Worm (Caenorhabditis elegans): ENCODE results near the gene F35B3.7.
A peak's percentile ranks its signal among the peaks of the same experiment; 100 is the strongest.

The F35B3.7 gene

DNA sequence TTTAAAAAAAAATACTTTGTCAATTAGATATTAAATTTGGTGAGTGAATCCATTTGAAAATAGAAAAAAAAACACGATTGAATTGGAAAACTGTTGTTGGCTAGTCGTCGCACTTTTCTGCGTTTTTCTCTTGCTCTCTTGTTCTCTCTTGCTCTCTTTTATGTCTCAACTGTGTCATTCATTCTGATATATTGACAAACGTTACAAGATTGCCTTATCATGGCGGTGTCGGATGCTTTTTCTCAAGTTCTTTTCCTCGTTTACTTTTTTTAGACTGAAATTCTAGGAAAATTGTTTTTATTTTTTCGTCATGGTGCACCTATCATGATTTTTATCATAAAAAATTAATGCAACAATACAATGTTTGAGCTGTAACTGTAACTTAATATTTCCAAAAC is 47.0 kb downstream of the F35B3.7 start:
- TF ChIP-seq nhr-237 (tag; optimal IDR thresholded peaks at IDR 0.05): no peak
- no peak for TF ChIP-seq hlh-1 (tag; optimal IDR thresholded peaks at IDR 0.05)
- TF ChIP-seq elt-1 (tag; optimal IDR thresholded peaks at IDR 0.05; ENCODE audit: borderline replicate concordance, insufficient read depth): no peak
- no peak for TF ChIP-seq blmp-1 (tag; optimal IDR thresholded peaks at IDR 0.05)
- TF ChIP-seq unc-39 (tag; optimal IDR thresholded peaks at IDR 0.05): no peak
- TF ChIP-seq sem-2 (GFP tag; optimal IDR thresholded peaks at IDR 0.05): no peak
- no peak for TF ChIP-seq drap-1 (GFP tag; optimal IDR thresholded peaks at IDR 0.05)
- no peak for TF ChIP-seq ztf-11 (tag; optimal IDR thresholded peaks at IDR 0.05)
- no peak for TF ChIP-seq nhr-2 (tag; optimal IDR thresholded peaks at IDR 0.05)
- no peak for TF ChIP-seq ceh-43 (GFP tag; optimal IDR thresholded peaks at IDR 0.05)
- TF ChIP-seq lsy-2 (tag; optimal IDR thresholded peaks at IDR 0.05): no peak
- TF ChIP-seq tbx-8 (GFP tag; optimal IDR thresholded peaks at IDR 0.05): no peak
- TF ChIP-seq sptf-1 (tag; optimal IDR thresholded peaks at IDR 0.05): no peak
- no peak for TF ChIP-seq mls-2 (tag; optimal IDR thresholded peaks at IDR 0.05)
- no peak for TF ChIP-seq zip-8 (tag; optimal IDR thresholded peaks at IDR 0.05)
- no peak for TF ChIP-seq ces-1 (GFP tag; optimal IDR thresholded peaks at IDR 0.05)
- no peak for TF ChIP-seq pha-4 (tag; optimal IDR thresholded peaks at IDR 0.05)
- TF ChIP-seq nhr-12 (tag; optimal IDR thresholded peaks at IDR 0.05): no peak
- no peak for TF ChIP-seq snpc-4 (tag; optimal IDR thresholded peaks at IDR 0.05)
- no peak for TF ChIP-seq bed-3 (GFP tag; optimal IDR thresholded peaks at IDR 0.05)

DNA sequence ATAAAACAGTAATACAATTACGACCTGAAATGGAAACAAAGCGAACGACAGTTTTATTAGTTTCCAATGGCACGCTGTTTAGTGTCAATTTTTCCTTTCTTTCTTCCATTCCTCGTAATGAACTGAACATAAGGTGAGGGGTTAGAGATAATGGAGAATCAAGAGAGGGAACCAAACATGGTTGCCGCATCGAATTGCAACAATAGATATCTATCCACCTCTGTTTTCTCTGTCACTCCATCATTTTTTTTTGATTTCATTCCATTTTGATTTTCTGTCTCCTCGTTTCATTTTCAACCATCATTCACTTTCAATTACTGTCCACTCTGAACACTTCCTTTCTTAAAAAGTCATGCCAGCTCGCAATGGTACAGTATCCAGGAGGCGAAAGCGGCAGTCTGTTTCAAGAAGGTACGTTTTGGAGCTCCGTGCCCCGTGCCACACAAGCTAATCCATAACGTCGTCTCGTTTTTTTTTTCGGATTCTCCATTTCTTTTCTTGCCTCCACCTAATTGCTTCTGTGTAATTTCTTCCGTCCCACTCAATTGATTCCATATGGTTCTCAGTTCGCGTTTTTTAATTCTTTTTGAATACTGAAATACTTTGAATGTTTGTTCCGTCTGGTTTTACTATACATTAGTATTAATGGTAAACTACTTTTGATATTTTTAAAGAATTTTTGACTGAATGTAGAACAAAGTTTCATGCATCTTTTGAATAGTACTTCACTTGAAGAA is 47.6 kb downstream of the F35B3.7 start:
- TF ChIP-seq blmp-1 (tag; optimal IDR thresholded peaks at IDR 0.05) (no peak), bed-3 (GFP tag; optimal IDR thresholded peaks at IDR 0.05) (no peak), sptf-1 (tag; optimal IDR thresholded peaks at IDR 0.05) (no peak), mab-5 (tag; optimal IDR thresholded peaks at IDR 0.05) (no peak), mls-2 (tag; optimal IDR thresholded peaks at IDR 0.05) (no peak), unc-62 (GFP tag; optimal IDR thresholded peaks at IDR 0.05) (no peak), M03D4.4 (tag; optimal IDR thresholded peaks at IDR 0.05) (no peak), ces-1 (GFP tag; optimal IDR thresholded peaks at IDR 0.05) (no peak), drap-1 (GFP tag; optimal IDR thresholded peaks at IDR 0.05) (no peak), hlh-1 (tag; optimal IDR thresholded peaks at IDR 0.05) (no peak), lsy-2 (tag; optimal IDR thresholded peaks at IDR 0.05) (no peak)

DNA sequence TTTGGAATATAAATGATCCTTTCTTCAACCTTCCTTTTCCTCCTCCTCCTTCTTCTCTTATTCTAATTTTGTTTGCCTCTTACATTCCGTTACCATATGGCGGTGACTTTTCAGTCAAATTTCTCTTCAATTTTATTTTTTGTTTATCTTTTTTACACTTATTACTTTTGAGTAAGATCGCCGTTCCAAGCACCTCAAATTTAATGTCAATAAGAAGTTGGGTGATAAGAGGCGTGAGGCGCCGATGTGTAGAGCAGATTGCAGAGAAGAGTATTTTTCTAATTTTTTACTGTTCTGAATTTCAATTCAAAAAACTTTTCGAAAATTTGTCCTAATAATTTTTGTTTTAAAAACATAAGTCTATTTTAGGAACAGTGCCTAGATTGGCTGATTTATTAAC is 48.5 kb downstream of the F35B3.7 start:
- peak; percentile 51 for TF ChIP-seq ces-1 (GFP tag; optimal IDR thresholded peaks at IDR 0.05)
- TF ChIP-seq nhr-2 (tag; optimal IDR thresholded peaks at IDR 0.05): no peak

DNA sequence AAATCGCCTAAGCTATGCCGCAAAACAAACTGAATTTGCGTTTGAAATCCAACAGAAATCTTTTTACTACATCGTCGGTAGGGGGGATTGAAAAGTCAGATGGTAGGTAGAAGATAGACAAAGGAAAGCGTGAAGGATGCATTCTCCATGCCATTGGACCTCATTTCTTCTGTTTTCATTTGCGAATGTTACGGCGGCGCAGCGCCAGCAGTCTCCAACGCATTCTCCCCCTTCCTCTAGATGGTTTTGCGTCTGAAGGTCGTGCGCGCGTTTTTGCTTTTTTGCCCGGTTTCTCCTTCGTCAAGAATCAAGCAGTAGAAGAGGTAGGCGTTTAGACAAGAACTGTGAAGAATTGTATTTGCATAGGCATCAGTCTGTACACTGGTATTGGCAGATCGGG is 49.4 kb downstream of the F35B3.7 start:
- TF ChIP-seq flh-1 (GFP tag; optimal IDR thresholded peaks at IDR 0.05) (no peak), hlh-1 (tag; optimal IDR thresholded peaks at IDR 0.05) (no peak), unc-39 (tag; optimal IDR thresholded peaks at IDR 0.05) (no peak), ztf-11 (tag; optimal IDR thresholded peaks at IDR 0.05) (no peak), nhr-76 (tag; optimal IDR thresholded peaks at IDR 0.05) (no peak), mep-1 (tag; optimal IDR thresholded peaks at IDR 0.05) (no peak), mab-5 (tag; optimal IDR thresholded peaks at IDR 0.05) (no peak), nhr-12 (tag; optimal IDR thresholded peaks at IDR 0.05) (no peak), snpc-4 (tag; optimal IDR thresholded peaks at IDR 0.05) (no peak), ceh-43 (GFP tag; optimal IDR thresholded peaks at IDR 0.05) (no peak)

DNA sequence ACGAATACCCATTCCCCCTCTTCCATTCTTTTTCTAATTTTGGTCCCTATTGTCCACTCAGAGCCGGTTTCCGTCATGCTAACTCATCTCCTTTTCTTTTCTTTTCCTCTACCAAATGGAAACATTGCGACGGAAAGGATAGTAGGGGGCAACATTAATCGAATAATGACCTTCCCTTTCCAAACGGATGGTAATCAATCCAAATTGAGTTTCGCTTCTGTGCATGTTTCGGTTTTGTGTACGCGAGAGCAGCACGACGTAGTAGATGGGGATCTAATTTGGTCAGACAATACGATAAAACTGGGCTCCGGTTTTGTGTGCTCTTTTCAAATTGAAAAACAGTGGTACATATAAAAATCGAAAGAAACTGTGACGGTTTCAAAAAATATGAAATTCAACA is 51.4 kb downstream of the F35B3.7 start:
- no peak for TF ChIP-seq bed-3 (GFP tag; optimal IDR thresholded peaks at IDR 0.05)
- TF ChIP-seq nhr-237 (tag; optimal IDR thresholded peaks at IDR 0.05): peak; percentile 10
- peak; percentile 100 for TF ChIP-seq ces-1 (GFP tag; optimal IDR thresholded peaks at IDR 0.05)
- TF ChIP-seq mep-1 (tag; optimal IDR thresholded peaks at IDR 0.05): no peak
- no peak for TF ChIP-seq sptf-1 (tag; optimal IDR thresholded peaks at IDR 0.05)
- no peak for TF ChIP-seq unc-62 (GFP tag; optimal IDR thresholded peaks at IDR 0.05)
- TF ChIP-seq unc-120 (tag; optimal IDR thresholded peaks at IDR 0.05; ENCODE audit: poor library complexity, severe bottlenecking): no peak
- no peak for TF ChIP-seq lin-32 (GFP tag; optimal IDR thresholded peaks at IDR 0.05)
- TF ChIP-seq nhr-12 (tag; optimal IDR thresholded peaks at IDR 0.05): no peak
- TF ChIP-seq ceh-39 (tag; optimal IDR thresholded peaks at IDR 0.05): no peak
- TF ChIP-seq zip-8 (tag; optimal IDR thresholded peaks at IDR 0.05): no peak
- no peak for TF ChIP-seq tbx-8 (GFP tag; optimal IDR thresholded peaks at IDR 0.05)
- TF ChIP-seq pha-4 (tag; optimal IDR thresholded peaks at IDR 0.05): no peak
- TF ChIP-seq lsy-2 (tag; optimal IDR thresholded peaks at IDR 0.05): no peak
- no peak for TF ChIP-seq snpc-4 (tag; optimal IDR thresholded peaks at IDR 0.05)
- TF ChIP-seq ham-2 (GFP tag; optimal IDR thresholded peaks at IDR 0.05): no peak
